Worm (Caenorhabditis elegans): ENCODE measurements around the gene F08F8.10.

ce11 chrIII:7357356-7357755 lies at the start of gene F08F8.10:
- TF ChIP-seq elt-2 (tag; optimal IDR thresholded peaks at IDR 0.05) (no peak), nhr-77 (tag; optimal IDR thresholded peaks at IDR 0.05) (no peak), elt-1 (tag; optimal IDR thresholded peaks at IDR 0.05) (no peak), skn-1 (tag; optimal IDR thresholded peaks at IDR 0.05) (no peak), nhr-23 (tag; optimal IDR thresholded peaks at IDR 0.05) (no peak), egl-27 (tag; optimal IDR thresholded peaks at IDR 0.05) (no peak), pha-4 (tag; optimal IDR thresholded peaks at IDR 0.05) (peak; percentile 63), zag-1 (tag; optimal IDR thresholded peaks at IDR 0.05) (no peak), nhr-25 (tag; optimal IDR thresholded peaks at IDR 0.05) (peak; percentile 18), unc-62 (GFP tag; optimal IDR thresholded peaks at IDR 0.05) (no peak), jun-1 (tag; optimal IDR thresholded peaks at IDR 0.05) (no peak), lin-15B (tag; optimal IDR thresholded peaks at IDR 0.05) (no peak)

All from whole organism, L3 larva.